Fruit fly (Drosophila melanogaster): Measurements from ENCODE around the gene COX5A.

Gene COX5A

DNA sequence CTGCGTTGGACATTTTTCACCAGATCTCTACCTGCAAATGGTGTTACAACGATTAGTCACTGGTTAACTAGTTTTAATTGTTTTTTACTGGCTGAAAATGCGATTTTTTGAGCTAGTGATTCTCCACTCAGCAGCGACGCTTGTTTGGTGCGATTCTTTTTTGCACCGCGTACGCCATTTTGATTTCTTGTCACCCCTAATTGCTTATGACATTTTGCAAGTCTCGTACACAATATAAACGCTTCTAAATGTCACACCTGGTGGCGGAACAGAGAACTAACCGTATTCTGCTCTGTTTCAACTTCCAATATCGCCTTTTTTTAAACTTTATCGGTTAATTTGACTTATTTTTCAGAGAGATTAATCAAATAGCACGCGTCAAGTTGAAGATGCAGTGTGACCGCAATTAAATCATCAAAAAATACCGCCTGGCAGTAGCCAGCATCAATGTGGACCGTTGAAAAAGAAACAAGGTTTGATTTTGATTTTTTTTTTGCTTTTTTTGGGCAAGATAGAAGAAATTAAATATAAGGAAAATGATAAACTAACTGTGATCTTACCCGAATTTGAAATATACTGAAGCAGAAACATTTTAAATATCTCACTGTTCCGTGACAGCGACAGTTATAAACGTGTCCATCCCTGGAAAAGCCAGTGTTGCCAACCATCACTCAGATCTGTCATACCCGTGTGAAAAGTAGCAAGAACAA is at the start of gene COX5A, which contains the start of gene glo (continued):
- TF ChIP-seq Meics (GFP tag; optimal IDR thresholded peaks at IDR 0.05) = peak; percentile 72
- peak; percentile 78 for TF ChIP-seq Hmr (GFP tag; optimal IDR thresholded peaks at IDR 0.05)
- TF ChIP-seq sc (optimal IDR thresholded peaks at IDR 0.05) = no peak
- TF ChIP-seq sc (GFP tag; optimal IDR thresholded peaks at IDR 0.05) = no peak
- TF ChIP-seq CG8765 (GFP tag; IDR thresholded peaks at IDR 0.05) = peak; percentile 77
- no peak for TF ChIP-seq mld (GFP tag; IDR thresholded peaks at IDR 0.05; ENCODE audit: partially characterized antibody)
- peak; percentile 57 for TF ChIP-seq Neu2 (GFP tag; optimal IDR thresholded peaks at IDR 0.05; ENCODE audit: borderline replicate concordance)
- peak; percentile 46 for TF ChIP-seq MTF-1 (GFP tag; optimal IDR thresholded peaks at IDR 0.05; ENCODE audit: borderline replicate concordance)
- TF ChIP-seq insv (GFP tag; optimal IDR thresholded peaks at IDR 0.05) = peak in 1 of 2 experiments; percentile 13
- TF ChIP-seq CG1647 (GFP tag; optimal IDR thresholded peaks at IDR 0.05) = peak; percentile 43
- no peak for TF ChIP-seq ro (GFP tag; IDR thresholded peaks at IDR 0.05)
- TF ChIP-seq CG8089 (GFP tag; optimal IDR thresholded peaks at IDR 0.05) = peak; percentile 64
- TF ChIP-seq org-1 (GFP tag; optimal IDR thresholded peaks at IDR 0.05) = peak; percentile 9
- peak; percentile 94 for TF ChIP-seq CG3995 (GFP tag; optimal IDR thresholded peaks at IDR 0.05)
- no peak for TF ChIP-seq run (tag; optimal IDR thresholded peaks at IDR 0.05)
- TF ChIP-seq CG10959 (GFP tag; IDR thresholded peaks at IDR 0.05) = peak; percentile 60
- TF ChIP-seq tgo (GFP tag; IDR thresholded peaks at IDR 0.05) = peak; percentile 76
- peak; percentile 79 for TF ChIP-seq CG2712 (tag; optimal IDR thresholded peaks at IDR 0.05)
- TF ChIP-seq CG2875 (GFP tag; optimal IDR thresholded peaks at IDR 0.05) = no peak
- no peak for TF ChIP-seq Doc2 (GFP tag; IDR thresholded peaks at IDR 0.05)
- peak; percentile 51 for TF ChIP-seq CG18262 (tag; optimal IDR thresholded peaks at IDR 0.05)
- TF ChIP-seq sd (tag; optimal IDR thresholded peaks at IDR 0.05) = no peak
- peak; percentile 26 to 72 for TF ChIP-seq bsh (GFP tag; optimal IDR thresholded peaks at IDR 0.05)
- TF ChIP-seq bowl (GFP tag; IDR thresholded peaks at IDR 0.05) = no peak
- peak; percentile 68 for TF ChIP-seq luna (GFP tag; optimal IDR thresholded peaks at IDR 0.05)
- TF ChIP-seq cad (GFP tag; optimal IDR thresholded peaks at IDR 0.05) = no peak
- peak; percentile 45 for TF ChIP-seq Jarid2 (GFP tag; optimal IDR thresholded peaks at IDR 0.05)
- TF ChIP-seq ranshi (GFP tag; IDR thresholded peaks at IDR 0.05) = peak; percentile 75
- peak; percentile 80 for TF ChIP-seq CG16863 (GFP tag; optimal IDR thresholded peaks at IDR 0.05)
- peak; percentile 85 for TF ChIP-seq CG10267 (tag; optimal IDR thresholded peaks at IDR 0.05)
- TF ChIP-seq nom (GFP tag; optimal IDR thresholded peaks at IDR 0.05) = peak; percentile 2
- peak; percentile 76 for TF ChIP-seq CG15601 (tag; optimal IDR thresholded peaks at IDR 0.05)
- TF ChIP-seq CG10321 (GFP tag; IDR thresholded peaks at IDR 0.05) = no peak
- TF ChIP-seq CG4424 (GFP tag; optimal IDR thresholded peaks at IDR 0.05) = peak; percentile 82
- TF ChIP-seq sens (GFP tag) = peak; percentile 98
- no peak for TF ChIP-seq Hey (tag; optimal IDR thresholded peaks at IDR 0.05)
- peak; percentile 37 for TF ChIP-seq wek (GFP tag; optimal IDR thresholded peaks at IDR 0.05)
- no peak for TF ChIP-seq CG5953 (GFP tag; IDR thresholded peaks at IDR 0.05)
- peak; percentile 59 for TF ChIP-seq wdn (GFP tag; IDR thresholded peaks at IDR 0.05)
- peak; percentile 74 for TF ChIP-seq Atf-2 (GFP tag; optimal IDR thresholded peaks at IDR 0.05)
- TF ChIP-seq TFAM (GFP tag; optimal IDR thresholded peaks at IDR 0.05) = no peak
- TF ChIP-seq CG6791 (GFP tag; IDR thresholded peaks at IDR 0.05; ENCODE audit: partially characterized antibody) = no peak
- peak; percentile 60 for TF ChIP-seq BEAF-32 (GFP tag; optimal IDR thresholded peaks at IDR 0.05)
- TF ChIP-seq CG3838 (GFP tag; optimal IDR thresholded peaks at IDR 0.05) = peak; percentile 27
- TF ChIP-seq ase (GFP tag; IDR thresholded peaks at IDR 0.05) = 0 out of 3 replicates have a peak, but pooled peaks have one; percentile 59
- peak; percentile 56 to 83 for TF ChIP-seq chif (GFP tag; optimal IDR thresholded peaks at IDR 0.05)
- peak; percentile 97 for TF ChIP-seq CG4854 (GFP tag; optimal IDR thresholded peaks at IDR 0.05)
- TF ChIP-seq CG33213 (GFP tag; optimal IDR thresholded peaks at IDR 0.05) = peak; percentile 88
- TF ChIP-seq dmrt11E (tag; optimal IDR thresholded peaks at IDR 0.05) = peak; percentile 69
- TF ChIP-seq Adf1 (GFP tag; IDR thresholded peaks at IDR 0.05) = no peak

Data from whole organism, embryonic.